Worm (Caenorhabditis elegans): ENCODE data around the gene fat-5.

ce11 chrV:17714330-17714729, 10.5 kb upstream of the fat-5 start, which contains the start of gene twk-33:
- TF ChIP-seq ceh-31 (tag; optimal IDR thresholded peaks at IDR 0.05) (no peak), ceh-9 (tag; optimal IDR thresholded peaks at IDR 0.05) (no peak), unc-86 (tag; optimal IDR thresholded peaks at IDR 0.05) (no peak), fkh-10 (GFP tag; optimal IDR thresholded peaks at IDR 0.05) (no peak), sox-2 (GFP tag; IDR thresholded peaks at IDR 0.05) (no peak), ama-1 (optimal IDR thresholded peaks at IDR 0.05) (no peak), ztf-16 (tag; optimal IDR thresholded peaks at IDR 0.05) (no peak), pha-4 (tag; optimal IDR thresholded peaks at IDR 0.05) (no peak), nhr-11 (tag; optimal IDR thresholded peaks at IDR 0.05) (no peak), nhr-232 (tag; optimal IDR thresholded peaks at IDR 0.05) (no peak), tbx-2 (tag; optimal IDR thresholded peaks at IDR 0.05) (no peak), K09A11.1 (tag; optimal IDR thresholded peaks at IDR 0.05; ENCODE audit: insufficient read depth) (no peak), ceh-22 (tag; optimal IDR thresholded peaks at IDR 0.05) (no peak), ceh-45 (GFP tag; IDR thresholded peaks at IDR 0.05) (no peak)

Measured in whole organism, late embryonic.